Worm (Caenorhabditis elegans) whole organism, young adult: ENCODE data around the gene ZK899.2.

Experiments
- B0019.2 ChIP-seq: fragments of 200-800 bp; sonication (Bioruptor generic); conservative IDR thresholded peaks from 2 replicates; pipeline ENCODE4 v1.3.6; 2022; ENCODE audit warnings: missing genetic modification reagents, missing genetic modification characterization, missing compliant biosample characterization
- B0035.1 ChIP-seq: sonication (generic microtip); optimal IDR thresholded peaks from 2 replicates; lab custom pipeline; 2016; ENCODE audit warnings: missing genetic modification characterization, mild to moderate bottlenecking, missing compliant biosample characterization, missing genotype, missing genetic modification reagents
- D2030.7 ChIP-seq: fragments of 200-800 bp; sonication (Bioruptor generic); IDR thresholded peaks from 2 replicates; pipeline ENCODE4 v1.3.6; 2022; ENCODE audit warnings: missing genetic modification reagents, missing genetic modification characterization, missing compliant biosample characterization
- F33H1.4 ChIP-seq: fragments of 200-800 bp; sonication (Bioruptor generic); IDR thresholded peaks from 2 replicates; pipeline ENCODE4 v1.3.6; 2022; ENCODE audit warnings: missing genetic modification reagents, missing genetic modification characterization, missing compliant biosample characterization
- T26A5.8 ChIP-seq: sonication (generic microtip); optimal IDR thresholded peaks from 2 replicates; lab custom pipeline; 2016; ENCODE audit warnings: missing genetic modification characterization, missing compliant biosample characterization
- ama-1 ChIP-seq, 3 experiments: fragments of 150-350 bp in 1 of 3; sonication (generic microtip) in 2 of 3; optimal IDR thresholded peaks; 2 replicates each; lab custom pipeline; 2014 to 2018; ENCODE audit warnings: missing biosample characterization in 2 of 3, missing genetic modification characterization in 2 of 3, missing genetic modification reagents in 2 of 3
- aptf-3 ChIP-seq: fragments of 200-800 bp; sonication (Bioruptor generic); IDR thresholded peaks from 2 replicates; pipeline ENCODE4 v1.3.6; 2022; ENCODE audit warnings: missing genetic modification characterization, missing compliant biosample characterization
- athp-1 ChIP-seq: sonication (generic microtip); optimal IDR thresholded peaks from 2 replicates; lab custom pipeline; 2017; ENCODE audit warnings: mild to moderate bottlenecking, missing genetic modification characterization, missing compliant biosample characterization
- attf-3 ChIP-seq: fragments of 200-800 bp; sonication (Bioruptor generic); conservative IDR thresholded peaks from 2 replicates; pipeline ENCODE4 v1.3.6; 2022; ENCODE audit warnings: missing genetic modification reagents, missing genetic modification characterization, missing compliant biosample characterization
- bed-2 ChIP-seq: fragments of 200-800 bp; sonication (Bioruptor generic); IDR thresholded peaks from 2 replicates; pipeline ENCODE4 v1.3.6; 2022; ENCODE audit warnings: missing genetic modification reagents, missing genetic modification characterization, missing compliant biosample characterization
- cebp-1 ChIP-seq, 2 experiments: fragments of 200-800 bp in 1 of 2; sonication (Bioruptor generic) in 1 of 2; sonication (generic microtip) in 1 of 2; IDR thresholded peaks in 1 of 2; optimal IDR thresholded peaks in 1 of 2; 2 replicates each; pipeline versions ENCODE4 v1.3.6 to Lab custom; 2017 to 2022; ENCODE audit warnings: missing compliant biosample characterization in 2 of 2, missing genetic modification characterization in 2 of 2, mild to moderate bottlenecking in 1 of 2, missing genetic modification reagents in 1 of 2, moderate library complexity in 1 of 2
- cebp-2 ChIP-seq: fragments of 200-800 bp; sonication (Bioruptor generic); IDR thresholded peaks from 2 replicates; pipeline ENCODE4 v1.3.6; 2022; ENCODE audit warnings: missing genetic modification characterization, missing compliant biosample characterization
- ceh-100 ChIP-seq: fragments of 200-800 bp; sonication (Bioruptor generic); IDR thresholded peaks from 2 replicates; pipeline ENCODE4 v1.3.6; 2022; ENCODE audit warnings: missing genetic modification reagents, missing genetic modification characterization, missing compliant biosample characterization
- ceh-40 ChIP-seq: fragments of 200-800 bp; sonication (Bioruptor generic); IDR thresholded peaks from 2 replicates; pipeline ENCODE4 v1.3.6; 2022; ENCODE audit warnings: missing genetic modification characterization, missing compliant biosample characterization
- ceh-58 ChIP-seq: fragments of 200-800 bp; sonication (Bioruptor generic); IDR thresholded peaks from 2 replicates; pipeline ENCODE4 v1.3.6; 2022; ENCODE audit warnings: missing genetic modification characterization, missing compliant biosample characterization
- ceh-79 ChIP-seq: sonication (generic microtip); optimal IDR thresholded peaks from 2 replicates; lab custom pipeline; 2017; ENCODE audit warnings: mild to moderate bottlenecking, missing genetic modification characterization, missing compliant biosample characterization
- dox-1 ChIP-seq: fragments of 200-800 bp; sonication (Bioruptor generic); IDR thresholded peaks from 2 replicates; pipeline ENCODE4 v1.3.6; 2022; ENCODE audit warnings: missing genetic modification reagents, missing genetic modification characterization, missing compliant biosample characterization
- efl-1 ChIP-seq: fragments of 150-350 bp; optimal IDR thresholded peaks from 2 replicates; lab custom pipeline; 2014; ENCODE audit warnings: missing biosample characterization, missing genetic modification reagents, missing genetic modification characterization
- ekl-4 ChIP-seq: fragments of 200-800 bp; sonication (Bioruptor generic); IDR thresholded peaks from 2 replicates; pipeline ENCODE4 v1.3.6; 2022; ENCODE audit warnings: missing genetic modification reagents, missing genetic modification characterization, missing compliant biosample characterization
- hlh-26 ChIP-seq: fragments of 200-800 bp; sonication (Bioruptor generic); conservative IDR thresholded peaks from 2 replicates; pipeline ENCODE4 v1.3.6; 2022; ENCODE audit warnings: missing genetic modification reagents, missing genetic modification characterization, missing compliant biosample characterization
- hsf-1 ChIP-seq: fragments of 200-800 bp; sonication (Bioruptor generic); IDR thresholded peaks from 2 replicates; pipeline ENCODE4 v1.3.6; 2022; ENCODE audit warnings: missing genetic modification reagents, missing genetic modification characterization, missing compliant biosample characterization
- let-526 ChIP-seq: fragments of 200-800 bp; sonication (Bioruptor generic); IDR thresholded peaks from 2 replicates; pipeline ENCODE4 v1.3.6; 2022; ENCODE audit warnings: missing genetic modification reagents, missing genetic modification characterization, missing compliant biosample characterization
- lin-35 ChIP-seq, 3 experiments: fragments of 150-350 bp in 2 of 3; sonication (generic microtip) in 1 of 3; optimal IDR thresholded peaks; 2 replicates each; lab custom pipeline; 2014 to 2018; ENCODE audit warnings: missing biosample characterization in 3 of 3, missing genetic modification characterization in 3 of 3, missing genetic modification reagents in 3 of 3
- madf-3 ChIP-seq: fragments of 200-800 bp; sonication (Bioruptor generic); IDR thresholded peaks from 2 replicates; pipeline ENCODE4 v1.3.6; 2022; ENCODE audit warnings: missing genetic modification reagents, missing genetic modification characterization, missing compliant biosample characterization
- madf-6 ChIP-seq: fragments of 200-800 bp; sonication (Bioruptor generic); IDR thresholded peaks from 2 replicates; pipeline ENCODE4 v1.3.6; 2022; ENCODE audit warnings: missing genetic modification reagents, missing genetic modification characterization, missing compliant biosample characterization
- madf-8 ChIP-seq: fragments of 200-800 bp; sonication (Bioruptor generic); conservative IDR thresholded peaks from 2 replicates; pipeline ENCODE4 v1.3.6; 2022; ENCODE audit warnings: missing genetic modification reagents, missing genetic modification characterization, missing compliant biosample characterization
- mes-4 ChIP-seq: sonication (generic microtip); optimal IDR thresholded peaks from 2 replicates; lab custom pipeline; 2016; ENCODE audit warnings: missing genotype, missing genetic modification characterization, missing compliant biosample characterization
- nfya-1 ChIP-seq: sonication (generic microtip); optimal IDR thresholded peaks from 2 replicates; lab custom pipeline; 2017; ENCODE audit warnings: antibody characterized with exemption, missing compliant biosample characterization, missing genetic modification characterization, borderline replicate concordance; ENCODE audit not compliant: insufficient read depth
- nhr-90 ChIP-seq: sonication (generic microtip); optimal IDR thresholded peaks from 2 replicates; lab custom pipeline; 2016; ENCODE audit warnings: missing genotype, mild to moderate bottlenecking, missing genetic modification characterization, missing compliant biosample characterization
- rcor-1 ChIP-seq: fragments of 200-800 bp; sonication (Bioruptor generic); IDR thresholded peaks from 2 replicates; pipeline ENCODE4 v1.3.6; 2022; ENCODE audit warnings: missing genetic modification reagents, missing genetic modification characterization, missing compliant biosample characterization
- repo-1 ChIP-seq: sonication (generic microtip); optimal IDR thresholded peaks from 2 replicates; lab custom pipeline; 2017; ENCODE audit warnings: mild to moderate bottlenecking, missing genetic modification characterization, missing compliant biosample characterization
- sdz-38 ChIP-seq: sonication (generic microtip); optimal IDR thresholded peaks from 2 replicates; lab custom pipeline; 2016; ENCODE audit warnings: missing genotype, missing genetic modification characterization, missing compliant biosample characterization
- snpc-1.3 ChIP-seq: sonication (generic microtip); optimal IDR thresholded peaks from 2 replicates; lab custom pipeline; 2017; ENCODE audit warnings: missing genetic modification characterization, mild to moderate bottlenecking, missing compliant biosample characterization, antibody characterized with exemption, moderate library complexity, missing genotype, missing genetic modification reagents; ENCODE audit not compliant: insufficient read depth
- snpc-4 ChIP-seq, 5 experiments: fragments of 150-350 bp in 1 of 5; sonication (generic microtip) in 4 of 5; optimal IDR thresholded peaks; 2 replicates each; lab custom pipeline; 2014 to 2018; ENCODE audit warnings: missing genetic modification characterization in 5 of 5, missing biosample characterization in 3 of 5, antibody characterized with exemption in 2 of 5, mild to moderate bottlenecking in 2 of 5, missing compliant biosample characterization in 2 of 5, missing genotype in 2 of 5, moderate library complexity in 2 of 5, missing genetic modification reagents in 1 of 5
- tbx-9 ChIP-seq: sonication (generic microtip); optimal IDR thresholded peaks from 2 replicates; lab custom pipeline; 2016; ENCODE audit warnings: borderline replicate concordance, missing genetic modification characterization, inconsistent platforms, missing compliant biosample characterization
- tlf-1 ChIP-seq: fragments of 200-800 bp; sonication (Bioruptor generic); optimal IDR thresholded peaks from 2 replicates; lab custom pipeline; 2018; ENCODE audit warnings: mild to moderate bottlenecking, missing genetic modification characterization, missing compliant biosample characterization
- unc-130 ChIP-seq: sonication (generic microtip); optimal IDR thresholded peaks from 2 replicates; lab custom pipeline; 2016; ENCODE audit warnings: missing genetic modification reagents, missing genetic modification characterization, missing compliant biosample characterization
- xnd-1 ChIP-seq: sonication (generic microtip); optimal IDR thresholded peaks from 2 replicates; lab custom pipeline; 2016; ENCODE audit warnings: missing genotype, missing genetic modification reagents, missing genetic modification characterization, missing compliant biosample characterization
- ztf-18 ChIP-seq: sonication (generic microtip); optimal IDR thresholded peaks from 2 replicates; lab custom pipeline; 2016; ENCODE audit warnings: missing genotype, mild to moderate bottlenecking, missing genetic modification characterization, missing compliant biosample characterization
- ztf-26 ChIP-seq: sonication (generic microtip); optimal IDR thresholded peaks from 2 replicates; lab custom pipeline; 2017; ENCODE audit warnings: missing genetic modification characterization, missing compliant biosample characterization
- ztf-28 ChIP-seq: fragments of 200-800 bp; sonication (Bioruptor generic); IDR thresholded peaks from 2 replicates; pipeline ENCODE4 v1.3.6; 2022; ENCODE audit warnings: missing genetic modification reagents, missing genetic modification characterization, missing compliant biosample characterization
- ztf-6 ChIP-seq: fragments of 200-800 bp; sonication (Bioruptor generic); IDR thresholded peaks from 2 replicates; pipeline ENCODE4 v1.3.6; 2022; ENCODE audit warnings: missing genetic modification reagents, missing genetic modification characterization, missing compliant biosample characterization

The ZK899.2 gene

DNA sequence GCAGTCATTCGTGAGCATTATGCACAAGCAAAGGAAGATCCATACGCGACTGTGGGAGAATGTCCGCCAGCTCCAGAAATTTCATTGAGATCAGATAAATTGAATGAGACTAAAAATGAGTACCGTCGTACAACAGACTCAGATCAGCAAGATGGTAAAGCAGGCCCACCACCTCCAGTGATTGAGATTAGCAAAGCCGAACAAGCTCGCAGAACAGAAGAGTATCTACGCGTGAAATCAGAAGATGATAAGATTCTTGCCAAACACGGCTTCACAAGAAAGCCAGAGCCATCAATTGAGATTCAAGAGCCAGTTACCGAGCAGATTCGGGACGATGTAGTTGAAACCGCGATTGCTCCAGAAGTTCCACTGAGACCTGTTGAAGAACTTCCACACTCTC lies 33.8 kb downstream of the ZK899.2 start:
- TF ChIP-seq nfya-1 (tag; lab: Kevin White, UChicago): no peak
- TF ChIP-seq tbx-9: no peak

DNA sequence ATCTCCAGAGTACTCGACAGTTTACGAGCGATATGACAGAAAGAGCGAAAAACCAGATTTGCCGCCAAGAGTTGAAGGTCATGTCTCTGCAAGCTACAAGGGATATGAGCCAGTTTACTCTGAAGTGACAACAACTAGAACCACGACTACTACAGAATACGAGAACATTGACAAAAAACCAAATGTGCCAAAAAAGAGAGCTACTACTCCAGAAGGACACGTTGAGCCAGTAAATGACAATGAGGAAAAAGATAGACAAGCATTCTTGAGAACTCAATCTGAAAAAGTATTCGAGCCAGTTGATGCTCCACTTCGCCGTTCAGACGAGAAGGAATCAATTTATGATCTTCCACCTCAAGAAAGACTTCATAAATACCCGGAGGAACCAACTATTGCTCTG lies 34.5 kb downstream of the ZK899.2 start:
- TF ChIP-seq snpc-4 (GFP tag; optimal IDR thresholded peaks at IDR 0.05; lab: Kevin White, UChicago) (no peak), snpc-4 (tag; optimal IDR thresholded peaks at IDR 0.05; lab: Kevin White, UChicago) (no peak), xnd-1 (tag; lab: Kevin White, UChicago) (no peak), mes-4 (tag; lab: Kevin White, UChicago) (no peak), aptf-3 (no peak), ztf-26 (tag; lab: Kevin White, UChicago) (no peak), madf-6 (no peak), attf-3 (GFP tag; lab: Robert Waterston, UW) (no peak), ceh-100 (GFP tag; lab: Robert Waterston, UW) (no peak), athp-1 (tag; lab: Kevin White, UChicago) (no peak), ceh-79 (tag; lab: Kevin White, UChicago) (no peak), hsf-1 (GFP tag; lab: Robert Waterston, UW) (no peak)

DNA sequence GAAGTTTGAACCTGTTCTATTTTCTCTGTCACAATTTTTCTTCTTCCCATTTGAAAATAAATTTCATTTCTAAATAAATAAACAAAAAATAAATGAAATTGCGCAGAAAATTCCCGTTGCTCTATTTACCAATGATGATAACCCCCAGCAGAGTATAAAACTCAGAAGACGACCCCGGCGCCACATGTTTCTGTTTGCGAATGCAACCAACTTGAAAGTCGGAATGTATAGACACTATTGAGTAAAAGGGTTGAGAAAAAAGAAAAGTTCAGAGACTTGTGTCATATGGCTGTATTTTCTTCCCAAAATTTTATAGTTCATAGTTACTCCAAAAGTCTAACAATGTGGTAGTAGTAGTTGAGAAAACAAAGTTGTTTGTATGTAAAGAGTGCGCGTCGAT lies 40.1 kb downstream of the ZK899.2 start:
- TF ChIP-seq sdz-38 (tag; lab: Kevin White, UChicago): no peak
- no peak for TF ChIP-seq cebp-2
- TF ChIP-seq ekl-4 (GFP tag; lab: Robert Waterston, UW): no peak
- no peak for TF ChIP-seq tbx-9
- TF ChIP-seq hlh-26: no peak
- no peak for TF ChIP-seq ceh-40 (GFP tag; lab: Robert Waterston, UW)
- no peak for TF ChIP-seq let-526 (GFP tag; lab: Robert Waterston, UW)

DNA sequence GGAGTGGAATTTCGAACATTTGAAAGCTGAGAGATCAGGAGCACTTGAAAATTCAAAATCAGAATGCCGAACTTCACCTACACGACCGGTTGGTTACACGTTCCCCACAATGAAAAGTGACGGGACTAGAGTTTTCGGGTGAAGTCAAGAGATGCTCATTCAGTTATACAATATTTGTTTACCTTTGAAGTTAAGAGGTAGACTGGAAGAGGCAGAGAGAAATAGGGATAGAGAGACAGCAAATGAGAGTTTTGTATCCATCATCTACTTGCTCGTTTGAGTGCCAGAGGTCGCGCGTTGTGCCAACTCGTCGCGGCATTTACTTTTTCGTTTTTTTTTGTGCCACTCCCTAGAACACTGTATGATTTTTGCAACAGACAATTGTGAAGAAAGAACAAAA lies 41.0 kb downstream of the ZK899.2 start:
- TF ChIP-seq B0019.2 (GFP tag; lab: Robert Waterston, UW) (no peak), repo-1 (tag; lab: Kevin White, UChicago) (no peak), bed-2 (GFP tag; lab: Robert Waterston, UW) (no peak), T26A5.8 (tag; lab: Kevin White, UChicago) (no peak), unc-130 (GFP tag; lab: Kevin White, UChicago) (no peak), cebp-1 (GFP tag; IDR thresholded peaks at IDR 0.05; lab: Robert Waterston, UW) (no peak), cebp-1 (tag; optimal IDR thresholded peaks at IDR 0.05; lab: Kevin White, UChicago) (no peak), D2030.7 (GFP tag; lab: Robert Waterston, UW) (no peak), rcor-1 (no peak)

ce11 chrX:9409114-9409513 lies 42.7 kb downstream of the ZK899.2 start:
- TF ChIP-seq F33H1.4 (GFP tag; lab: Robert Waterston, UW): no peak
- no peak for TF ChIP-seq ceh-58 (GFP tag; lab: Robert Waterston, UW)
- TF ChIP-seq madf-3 (GFP tag; lab: Robert Waterston, UW): no peak
- no peak for TF ChIP-seq ama-1 (optimal IDR thresholded peaks at IDR 0.05; lab: Kevin White, UChicago)
- TF ChIP-seq ama-1 (GFP tag; optimal IDR thresholded peaks at IDR 0.05; lab: Kevin White, UChicago): no peak
- TF ChIP-seq ztf-18 (tag; lab: Kevin White, UChicago): no peak
- no peak for TF ChIP-seq ceh-100 (GFP tag; lab: Robert Waterston, UW)
- TF ChIP-seq madf-8 (GFP tag; lab: Robert Waterston, UW): no peak
- no peak for TF ChIP-seq snpc-1.3 (tag; lab: Kevin White, UChicago)
- TF ChIP-seq dox-1: no peak
- TF ChIP-seq lin-35 (GFP tag; optimal IDR thresholded peaks at IDR 0.05; lab: Kevin White, UChicago): no peak
- no peak for TF ChIP-seq efl-1 (GFP tag; lab: Kevin White, UChicago)
- TF ChIP-seq ztf-28: no peak
- TF ChIP-seq B0035.1 (tag; lab: Kevin White, UChicago): no peak
- TF ChIP-seq aptf-3: no peak
- TF ChIP-seq nhr-90 (tag; lab: Kevin White, UChicago): no peak
- TF ChIP-seq ztf-6: no peak
- no peak for TF ChIP-seq tbx-9
- TF ChIP-seq ztf-26 (tag; lab: Kevin White, UChicago): no peak
- no peak for TF ChIP-seq cebp-1 (GFP tag; IDR thresholded peaks at IDR 0.05; lab: Robert Waterston, UW)
- no peak for TF ChIP-seq cebp-1 (tag; optimal IDR thresholded peaks at IDR 0.05; lab: Kevin White, UChicago)
- TF ChIP-seq tlf-1 (GFP tag; lab: Kevin White, UChicago): no peak
